Worm (Caenorhabditis elegans): ENCODE measurements around the gene F20D6.5.

- TF ChIP-seq klf-2 (GFP tag; conservative IDR thresholded peaks at IDR 0.05) = no peak
- no peak for TF ChIP-seq ztf-23 (GFP tag; IDR thresholded peaks at IDR 0.05)
- TF ChIP-seq flt-1 (GFP tag; IDR thresholded peaks at IDR 0.05) = no peak
- no peak for TF ChIP-seq ref-1 (GFP tag; conservative IDR thresholded peaks at IDR 0.05)
- no peak for TF ChIP-seq cog-1 (tag; optimal IDR thresholded peaks at IDR 0.05)
Observed at ce11 chrV:8190430-8190829, 28.7 kb downstream of the F20D6.5 start, which contains the start of gene F20D6.1.

All from whole organism, midembryonic.